Worm (Caenorhabditis elegans) whole organism, young adult: ENCODE measurements around the gene rpt-2.

Experiments used
- B0261.1 ChIP-seq: sonication (generic microtip); optimal IDR thresholded peaks from 2 replicates; lab custom pipeline; 2016; ENCODE audit warnings: mild to moderate bottlenecking, missing genetic modification characterization, moderate library complexity, missing compliant biosample characterization
- C06A6.2 ChIP-seq: fragments of 200-800 bp; sonication (Bioruptor generic); conservative IDR thresholded peaks from 2 replicates; pipeline ENCODE4 v1.3.6; 2022; ENCODE audit warnings: missing genetic modification characterization, missing compliant biosample characterization
- C17E4.6 ChIP-seq: fragments of 200-800 bp; sonication (Bioruptor generic); IDR thresholded peaks from 2 replicates; pipeline ENCODE4 v1.3.6; 2022; ENCODE audit warnings: missing genetic modification reagents, missing genetic modification characterization, missing compliant biosample characterization
- D2030.7 ChIP-seq: fragments of 200-800 bp; sonication (Bioruptor generic); IDR thresholded peaks from 2 replicates; pipeline ENCODE4 v1.3.6; 2022; ENCODE audit warnings: missing genetic modification reagents, missing genetic modification characterization, missing compliant biosample characterization
- F55B11.4 ChIP-seq: sonication (generic microtip); optimal IDR thresholded peaks from 2 replicates; lab custom pipeline; 2016; ENCODE audit warnings: missing compliant biosample characterization, missing genetic modification characterization, borderline replicate concordance; ENCODE audit not compliant: insufficient read depth
- K12H6.12 ChIP-seq: fragments of 200-800 bp; sonication (Bioruptor generic); optimal IDR thresholded peaks from 2 replicates; lab custom pipeline; 2018; ENCODE audit warnings: mild to moderate bottlenecking, missing genetic modification characterization, missing compliant biosample characterization
- Y53G8AR.9 ChIP-seq: fragments of 200-800 bp; sonication (Bioruptor generic); conservative IDR thresholded peaks from 2 replicates; pipeline ENCODE4 v1.3.6; 2022; ENCODE audit warnings: missing genetic modification reagents, missing genetic modification characterization, missing compliant biosample characterization
- Y56A3A.18 ChIP-seq: fragments of 200-800 bp; sonication (Bioruptor generic); IDR thresholded peaks from 2 replicates; pipeline ENCODE4 v1.3.6; 2022; ENCODE audit warnings: missing genetic modification reagents, missing genetic modification characterization, missing compliant biosample characterization
- Y79H2A.3 ChIP-seq: fragments of 200-800 bp; sonication (Bioruptor generic); conservative IDR thresholded peaks from 2 replicates; pipeline ENCODE4 v1.3.6; 2022; ENCODE audit warnings: missing genetic modification reagents, missing genetic modification characterization, missing compliant biosample characterization
- athp-1 ChIP-seq: sonication (generic microtip); optimal IDR thresholded peaks from 2 replicates; lab custom pipeline; 2017; ENCODE audit warnings: mild to moderate bottlenecking, missing genetic modification characterization, missing compliant biosample characterization
- attf-5 ChIP-seq: fragments of 200-800 bp; sonication (Bioruptor generic); optimal IDR thresholded peaks from 2 replicates; lab custom pipeline; 2018; ENCODE audit warnings: mild to moderate bottlenecking, missing genetic modification characterization, missing compliant biosample characterization
- cebp-1 ChIP-seq, 2 experiments: fragments of 200-800 bp in 1 of 2; sonication (Bioruptor generic) in 1 of 2; sonication (generic microtip) in 1 of 2; IDR thresholded peaks in 1 of 2; optimal IDR thresholded peaks in 1 of 2; 2 replicates each; pipeline versions ENCODE4 v1.3.6 to Lab custom; 2017 to 2022; ENCODE audit warnings: missing compliant biosample characterization in 2 of 2, missing genetic modification characterization in 2 of 2, mild to moderate bottlenecking in 1 of 2, missing genetic modification reagents in 1 of 2, moderate library complexity in 1 of 2
- ceh-79 ChIP-seq: sonication (generic microtip); optimal IDR thresholded peaks from 2 replicates; lab custom pipeline; 2017; ENCODE audit warnings: mild to moderate bottlenecking, missing genetic modification characterization, missing compliant biosample characterization
- die-1 ChIP-seq: sonication (generic microtip); optimal IDR thresholded peaks from 2 replicates; lab custom pipeline; 2016; ENCODE audit warnings: missing genotype, mild to moderate bottlenecking, missing genetic modification characterization, missing compliant biosample characterization
- egl-18 ChIP-seq: fragments of 200-800 bp; sonication (Bioruptor generic); IDR thresholded peaks from 2 replicates; pipeline ENCODE4 v1.3.6; 2022; ENCODE audit warnings: missing genetic modification reagents, missing genetic modification characterization, missing compliant biosample characterization
- egl-44 ChIP-seq: fragments of 200-800 bp; sonication (Bioruptor generic); IDR thresholded peaks from 2 replicates; pipeline ENCODE4 v1.3.6; 2022; ENCODE audit warnings: missing genetic modification reagents, missing genetic modification characterization, missing compliant biosample characterization
- ets-4 ChIP-seq: fragments of 200-800 bp; sonication (Bioruptor generic); optimal IDR thresholded peaks from 2 replicates; lab custom pipeline; 2018; ENCODE audit warnings: mild to moderate bottlenecking, missing genetic modification characterization, missing compliant biosample characterization
- him-1 ChIP-seq: sonication (generic microtip); optimal IDR thresholded peaks from 2 replicates; lab custom pipeline; 2016; ENCODE audit warnings: missing genotype, missing genetic modification reagents, missing genetic modification characterization, missing compliant biosample characterization
- let-607 ChIP-seq, 2 experiments: fragments of 200-800 bp in 1 of 2; sonication (Bioruptor generic) in 1 of 2; sonication (generic microtip) in 1 of 2; optimal IDR thresholded peaks; 2 replicates each; lab custom pipeline; 2016 to 2018; ENCODE audit warnings: mild to moderate bottlenecking in 2 of 2, missing compliant biosample characterization in 2 of 2, missing genetic modification characterization in 2 of 2, moderate library complexity in 2 of 2, missing genotype in 1 of 2
- lin-35 ChIP-seq, 3 experiments: fragments of 150-350 bp in 2 of 3; sonication (generic microtip) in 1 of 3; optimal IDR thresholded peaks; 2 replicates each; lab custom pipeline; 2014 to 2018; ENCODE audit warnings: missing biosample characterization in 3 of 3, missing genetic modification characterization in 3 of 3, missing genetic modification reagents in 3 of 3
- mcd-1 ChIP-seq: fragments of 200-800 bp; sonication (Bioruptor generic); IDR thresholded peaks from 2 replicates; pipeline ENCODE4 v1.3.6; 2022; ENCODE audit warnings: missing genetic modification reagents, missing genetic modification characterization, missing compliant biosample characterization
- nfya-2 ChIP-seq: fragments of 200-800 bp; sonication (Bioruptor generic); IDR thresholded peaks from 2 replicates; pipeline ENCODE4 v1.3.6; 2022; ENCODE audit warnings: missing genetic modification reagents, missing genetic modification characterization, missing compliant biosample characterization
- nfyb-1 ChIP-seq: fragments of 200-800 bp; sonication (Bioruptor generic); IDR thresholded peaks from 2 replicates; pipeline ENCODE4 v1.3.6; 2022; ENCODE audit warnings: missing genetic modification reagents, missing genetic modification characterization, missing compliant biosample characterization
- nhr-179 ChIP-seq: sonication (generic microtip); optimal IDR thresholded peaks from 2 replicates; lab custom pipeline; 2016; ENCODE audit warnings: mild to moderate bottlenecking, missing genetic modification characterization, missing compliant biosample characterization
- nhr-80 ChIP-seq: sonication (generic microtip); optimal IDR thresholded peaks from 2 replicates; lab custom pipeline; 2016; ENCODE audit warnings: missing genetic modification characterization, missing compliant biosample characterization
- pha-4 ChIP-seq: fragments of 150-350 bp; sonication (generic microtip); optimal IDR thresholded peaks from 2 replicates; lab custom pipeline; 2014; ENCODE audit warnings: missing biosample characterization, missing genetic modification reagents, missing genetic modification characterization
- tbp1 ChIP-seq: fragments of 200-800 bp; sonication (Bioruptor generic); optimal IDR thresholded peaks from 2 replicates; lab custom pipeline; 2018; ENCODE audit warnings: mild to moderate bottlenecking, missing genetic modification characterization, missing compliant biosample characterization
- unc-130 ChIP-seq: sonication (generic microtip); optimal IDR thresholded peaks from 2 replicates; lab custom pipeline; 2016; ENCODE audit warnings: missing genetic modification reagents, missing genetic modification characterization, missing compliant biosample characterization
- xnd-1 ChIP-seq: sonication (generic microtip); optimal IDR thresholded peaks from 2 replicates; lab custom pipeline; 2016; ENCODE audit warnings: missing genotype, missing genetic modification reagents, missing genetic modification characterization, missing compliant biosample characterization
- zfh-2 ChIP-seq: fragments of 200-800 bp; sonication (Bioruptor generic); conservative IDR thresholded peaks from 2 replicates; pipeline ENCODE4 v1.3.6; 2022; ENCODE audit warnings: missing genetic modification reagents, missing genetic modification characterization, missing compliant biosample characterization
- ztf-25 ChIP-seq: fragments of 200-800 bp; sonication (Bioruptor generic); IDR thresholded peaks from 2 replicates; pipeline ENCODE4 v1.3.6; 2022; ENCODE audit warnings: missing genetic modification reagents, missing genetic modification characterization, missing compliant biosample characterization
- ztf-3 ChIP-seq: fragments of 200-800 bp; sonication (Bioruptor generic); optimal IDR thresholded peaks from 2 replicates; lab custom pipeline; 2018; ENCODE audit warnings: mild to moderate bottlenecking, missing genetic modification characterization, missing compliant biosample characterization

The rpt-2 gene

ce11 chrV:6033512-6033911, 16.0 kb upstream of the rpt-2 start:
- no peak for TF ChIP-seq athp-1
- TF ChIP-seq attf-5 (GFP tag; lab: Kevin White, UChicago): no peak
- no peak for TF ChIP-seq K12H6.12 (tag; lab: Kevin White, UChicago)
- TF ChIP-seq egl-44 (GFP tag; lab: Robert Waterston, UW): no peak
- no peak for TF ChIP-seq nhr-179 (tag; lab: Kevin White, UChicago)
- no peak for TF ChIP-seq ceh-79 (tag; lab: Kevin White, UChicago)
- no peak for TF ChIP-seq B0261.1 (tag; lab: Kevin White, UChicago)
- TF ChIP-seq him-1 (tag; lab: Kevin White, UChicago): no peak
- no peak for TF ChIP-seq Y79H2A.3 (GFP tag; lab: Robert Waterston, UW)
- TF ChIP-seq ets-4: no peak
- no peak for TF ChIP-seq nfya-2 (GFP tag; lab: Robert Waterston, UW)
- TF ChIP-seq D2030.7 (GFP tag; lab: Robert Waterston, UW): no peak

DNA sequence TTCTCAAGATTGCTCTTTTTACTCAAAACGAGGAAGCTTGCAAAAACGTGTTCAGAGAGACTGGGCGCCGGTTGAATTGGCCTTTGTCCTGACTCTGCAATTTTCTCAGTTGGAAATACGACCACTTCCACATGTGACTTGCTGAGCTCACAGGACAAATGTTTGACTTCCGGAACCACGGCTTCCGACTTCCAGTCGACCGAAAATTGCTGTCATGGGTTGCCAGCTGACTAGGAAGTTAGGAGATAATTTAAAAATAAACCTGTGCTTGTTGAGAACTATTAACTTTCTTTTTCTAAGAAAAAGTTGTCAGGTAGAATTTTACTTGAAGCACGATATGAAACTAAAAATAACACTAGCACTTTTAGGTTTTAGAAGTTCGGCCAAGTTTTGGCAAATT, 14.1 kb upstream of the rpt-2 start:
- TF ChIP-seq unc-130 (GFP tag; lab: Kevin White, UChicago): no peak

DNA sequence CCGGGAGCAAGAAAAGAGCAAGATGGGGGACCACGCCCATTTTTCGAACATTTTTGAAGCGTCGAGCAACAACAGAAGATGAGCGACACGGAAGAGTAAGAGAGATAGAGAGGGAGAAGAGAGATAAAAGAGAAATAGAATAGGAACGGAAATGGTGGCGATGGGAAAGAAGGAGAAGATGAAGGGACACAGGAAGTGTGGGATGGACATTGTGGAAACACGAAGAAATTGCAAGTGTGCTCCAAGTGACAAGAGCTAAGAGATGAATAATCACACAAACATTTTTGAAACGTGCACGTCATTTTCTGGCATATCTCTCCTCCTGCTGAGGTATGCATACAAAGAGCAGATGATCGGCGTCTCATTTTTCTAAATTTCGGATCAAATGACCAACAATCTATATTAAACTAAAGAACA, 13.1 kb upstream of the rpt-2 start:
- no peak for TF ChIP-seq C06A6.2 (GFP tag; lab: Robert Waterston, UW)
- no peak for TF ChIP-seq die-1 (tag; lab: Kevin White, UChicago)
- TF ChIP-seq pha-4 (tag; lab: Kevin White, UChicago): no peak
- peak; percentile 46 for TF ChIP-seq zfh-2 (GFP tag; lab: Robert Waterston, UW)
- 0 out of 2 replicates have a peak, but pooled peaks have one; percentile 16 for TF ChIP-seq nfyb-1 (GFP tag; lab: Robert Waterston, UW)
- no peak for TF ChIP-seq cebp-1 (GFP tag; IDR thresholded peaks at IDR 0.05; lab: Robert Waterston, UW)
- peak; percentile 17 for TF ChIP-seq cebp-1 (tag; optimal IDR thresholded peaks at IDR 0.05; lab: Kevin White, UChicago)
- TF ChIP-seq mcd-1 (GFP tag; lab: Robert Waterston, UW): 0 out of 2 replicates have a peak, but pooled peaks have one; percentile 28
- TF ChIP-seq K12H6.12 (tag; lab: Kevin White, UChicago): peak; percentile 58
- TF ChIP-seq tbp1: no peak
- TF ChIP-seq lin-35 (GFP tag; optimal IDR thresholded peaks at IDR 0.05; lab: Kevin White, UChicago): peak in 1 of 3 experiments; percentile 49

- no peak for TF ChIP-seq Y56A3A.18 (GFP tag; lab: Robert Waterston, UW)
- no peak for TF ChIP-seq him-1 (tag; lab: Kevin White, UChicago)
- TF ChIP-seq egl-18: no peak
- TF ChIP-seq Y79H2A.3 (GFP tag; lab: Robert Waterston, UW): no peak
- no peak for TF ChIP-seq ztf-3 (GFP tag; lab: Kevin White, UChicago)
- no peak for TF ChIP-seq let-607 (tag; optimal IDR thresholded peaks at IDR 0.05; lab: Kevin White, UChicago)
- TF ChIP-seq F55B11.4 (tag; lab: Kevin White, UChicago): no peak
- no peak for TF ChIP-seq nfya-2 (GFP tag; lab: Robert Waterston, UW)
- TF ChIP-seq ztf-25 (GFP tag; lab: Robert Waterston, UW): no peak
- TF ChIP-seq ceh-79 (tag; lab: Kevin White, UChicago): no peak
- TF ChIP-seq xnd-1 (tag; lab: Kevin White, UChicago): no peak
- no peak for TF ChIP-seq nhr-80 (tag; lab: Kevin White, UChicago)
- TF ChIP-seq C17E4.6 (GFP tag; lab: Robert Waterston, UW): no peak
- TF ChIP-seq Y53G8AR.9 (GFP tag; lab: Robert Waterston, UW): no peak
Observed at ce11 chrV:6022076-6022475, 4.6 kb upstream of the rpt-2 start.
